Fruit fly (Drosophila melanogaster): ENCODE measurements around the gene CG2187.

dm6 chr3R:31714876-31715712 is 43.3 kb downstream of the CG2187 start:
- no peak for TF ChIP-seq psq (optimal IDR thresholded peaks at IDR 0.05)
- TF ChIP-seq usp (GFP tag; optimal IDR thresholded peaks at IDR 0.05) = no peak
- no peak for TF ChIP-seq Dll (optimal IDR thresholded peaks at IDR 0.05)
